Worm (Caenorhabditis elegans) whole organism, young adult: ENCODE results near the gene msp-50.

Source experiments
- B0035.1 ChIP-seq: sonication (generic microtip); optimal IDR thresholded peaks from 2 replicates; lab custom pipeline; 2016; ENCODE audit warnings: missing genetic modification characterization, mild to moderate bottlenecking, missing compliant biosample characterization, missing genotype, missing genetic modification reagents
- B0261.1 ChIP-seq: sonication (generic microtip); optimal IDR thresholded peaks from 2 replicates; lab custom pipeline; 2016; ENCODE audit warnings: mild to moderate bottlenecking, missing genetic modification characterization, moderate library complexity, missing compliant biosample characterization
- B0336.3 ChIP-seq: fragments of 200-800 bp; sonication (Bioruptor generic); IDR thresholded peaks from 2 replicates; pipeline ENCODE4 v1.3.6; 2022; ENCODE audit warnings: missing genetic modification characterization, missing compliant biosample characterization
- C06A6.2 ChIP-seq: fragments of 200-800 bp; sonication (Bioruptor generic); conservative IDR thresholded peaks from 2 replicates; pipeline ENCODE4 v1.3.6; 2022; ENCODE audit warnings: missing genetic modification characterization, missing compliant biosample characterization
- D2030.7 ChIP-seq: fragments of 200-800 bp; sonication (Bioruptor generic); IDR thresholded peaks from 2 replicates; pipeline ENCODE4 v1.3.6; 2022; ENCODE audit warnings: missing genetic modification reagents, missing genetic modification characterization, missing compliant biosample characterization
- Y53F4B.3 ChIP-seq: fragments of 200-800 bp; sonication (Bioruptor generic); IDR thresholded peaks from 2 replicates; pipeline ENCODE4 v1.3.6; 2022; ENCODE audit warnings: missing genetic modification reagents, missing genetic modification characterization, missing compliant biosample characterization
- Y79H2A.3 ChIP-seq: fragments of 200-800 bp; sonication (Bioruptor generic); conservative IDR thresholded peaks from 2 replicates; pipeline ENCODE4 v1.3.6; 2022; ENCODE audit warnings: missing genetic modification reagents, missing genetic modification characterization, missing compliant biosample characterization
- ZK185.1 ChIP-seq: sonication (generic microtip); optimal IDR thresholded peaks from 2 replicates; lab custom pipeline; 2016; ENCODE audit warnings: mild to moderate bottlenecking, missing genetic modification characterization, missing compliant biosample characterization; ENCODE audit not compliant: poor library complexity, severe bottlenecking
- attf-5 ChIP-seq: fragments of 200-800 bp; sonication (Bioruptor generic); optimal IDR thresholded peaks from 2 replicates; lab custom pipeline; 2018; ENCODE audit warnings: mild to moderate bottlenecking, missing genetic modification characterization, missing compliant biosample characterization
- attf-6 ChIP-seq: fragments of 200-800 bp; sonication (Bioruptor generic); IDR thresholded peaks from 2 replicates; pipeline ENCODE4 v1.3.6; 2022; ENCODE audit warnings: missing genetic modification reagents, missing genetic modification characterization, missing compliant biosample characterization
- ccch-3 ChIP-seq: fragments of 200-800 bp; sonication (Bioruptor generic); optimal IDR thresholded peaks from 2 replicates; lab custom pipeline; 2018; ENCODE audit warnings: mild to moderate bottlenecking, missing genetic modification characterization, missing compliant biosample characterization
- ceh-100 ChIP-seq: fragments of 200-800 bp; sonication (Bioruptor generic); IDR thresholded peaks from 2 replicates; pipeline ENCODE4 v1.3.6; 2022; ENCODE audit warnings: missing genetic modification reagents, missing genetic modification characterization, missing compliant biosample characterization
- ceh-27 ChIP-seq: fragments of 200-800 bp; sonication (Bioruptor generic); optimal IDR thresholded peaks from 2 replicates; lab custom pipeline; 2018; ENCODE audit warnings: mild to moderate bottlenecking, missing genetic modification characterization, moderate library complexity, missing compliant biosample characterization
- ceh-79 ChIP-seq: sonication (generic microtip); optimal IDR thresholded peaks from 2 replicates; lab custom pipeline; 2017; ENCODE audit warnings: mild to moderate bottlenecking, missing genetic modification characterization, missing compliant biosample characterization
- ceh-91 ChIP-seq: fragments of 200-800 bp; sonication (Bioruptor generic); IDR thresholded peaks from 2 replicates; pipeline ENCODE4 v1.3.6; 2022; ENCODE audit warnings: missing genetic modification reagents, missing genetic modification characterization, missing compliant biosample characterization
- die-1 ChIP-seq: sonication (generic microtip); optimal IDR thresholded peaks from 2 replicates; lab custom pipeline; 2016; ENCODE audit warnings: missing genotype, mild to moderate bottlenecking, missing genetic modification characterization, missing compliant biosample characterization
- dox-1 ChIP-seq: fragments of 200-800 bp; sonication (Bioruptor generic); IDR thresholded peaks from 2 replicates; pipeline ENCODE4 v1.3.6; 2022; ENCODE audit warnings: missing genetic modification reagents, missing genetic modification characterization, missing compliant biosample characterization
- dpff-1 ChIP-seq: sonication (generic microtip); optimal IDR thresholded peaks from 2 replicates; lab custom pipeline; 2017; ENCODE audit warnings: mild to moderate bottlenecking, missing genetic modification characterization, missing compliant biosample characterization
- dpl-1 ChIP-seq: fragments of 150-350 bp; optimal IDR thresholded peaks from 2 replicates; lab custom pipeline; 2014; ENCODE audit warnings: missing biosample characterization, missing genetic modification reagents, missing genetic modification characterization
- egl-44 ChIP-seq: fragments of 200-800 bp; sonication (Bioruptor generic); IDR thresholded peaks from 2 replicates; pipeline ENCODE4 v1.3.6; 2022; ENCODE audit warnings: missing genetic modification reagents, missing genetic modification characterization, missing compliant biosample characterization
- ekl-4 ChIP-seq: fragments of 200-800 bp; sonication (Bioruptor generic); IDR thresholded peaks from 2 replicates; pipeline ENCODE4 v1.3.6; 2022; ENCODE audit warnings: missing genetic modification reagents, missing genetic modification characterization, missing compliant biosample characterization
- fkh-3 ChIP-seq: sonication (generic microtip); optimal IDR thresholded peaks from 2 replicates; lab custom pipeline; 2016; ENCODE audit warnings: mild to moderate bottlenecking, missing genetic modification characterization, missing compliant biosample characterization
- him-1 ChIP-seq: sonication (generic microtip); optimal IDR thresholded peaks from 2 replicates; lab custom pipeline; 2016; ENCODE audit warnings: missing genotype, missing genetic modification reagents, missing genetic modification characterization, missing compliant biosample characterization
- hmg-1.2 ChIP-seq: fragments of 200-800 bp; sonication (Bioruptor generic); IDR thresholded peaks from 2 replicates; pipeline ENCODE4 v1.3.6; 2022; ENCODE audit warnings: missing genetic modification reagents, missing genetic modification characterization, missing compliant biosample characterization
- let-607 ChIP-seq, 2 experiments: fragments of 200-800 bp in 1 of 2; sonication (Bioruptor generic) in 1 of 2; sonication (generic microtip) in 1 of 2; optimal IDR thresholded peaks; 2 replicates each; lab custom pipeline; 2016 to 2018; ENCODE audit warnings: mild to moderate bottlenecking in 2 of 2, missing compliant biosample characterization in 2 of 2, missing genetic modification characterization in 2 of 2, moderate library complexity in 2 of 2, missing genotype in 1 of 2
- lin-26 ChIP-seq: fragments of 200-800 bp; sonication (Bioruptor generic); IDR thresholded peaks from 2 replicates; pipeline ENCODE4 v1.3.6; 2022; ENCODE audit warnings: missing genetic modification reagents, missing genetic modification characterization, missing compliant biosample characterization
- lin-40 ChIP-seq: sonication (generic microtip); optimal IDR thresholded peaks from 2 replicates; lab custom pipeline; 2016; ENCODE audit warnings: missing genetic modification characterization, mild to moderate bottlenecking, missing compliant biosample characterization, missing genotype, missing genetic modification reagents
- lsl-1 ChIP-seq: fragments of 200-800 bp; sonication (Bioruptor generic); optimal IDR thresholded peaks from 2 replicates; lab custom pipeline; 2018; ENCODE audit warnings: mild to moderate bottlenecking, missing genetic modification characterization, moderate library complexity, missing compliant biosample characterization
- lsy-27 ChIP-seq: sonication (generic microtip); optimal IDR thresholded peaks from 2 replicates; lab custom pipeline; 2017; ENCODE audit warnings: missing genetic modification characterization, mild to moderate bottlenecking, missing compliant biosample characterization, antibody characterized with exemption, missing genotype, borderline replicate concordance; ENCODE audit not compliant: insufficient read depth
- madf-6 ChIP-seq: fragments of 200-800 bp; sonication (Bioruptor generic); IDR thresholded peaks from 2 replicates; pipeline ENCODE4 v1.3.6; 2022; ENCODE audit warnings: missing genetic modification reagents, missing genetic modification characterization, missing compliant biosample characterization
- mel-28 ChIP-seq: sonication (generic microtip); optimal IDR thresholded peaks from 2 replicates; lab custom pipeline; 2016; ENCODE audit warnings: borderline replicate concordance, mild to moderate bottlenecking, missing genetic modification characterization, missing compliant biosample characterization
- mxl-1 ChIP-seq: sonication (generic microtip); optimal IDR thresholded peaks from 2 replicates; lab custom pipeline; 2016; ENCODE audit warnings: missing genetic modification characterization, missing compliant biosample characterization
- nfya-1 ChIP-seq: sonication (generic microtip); optimal IDR thresholded peaks from 2 replicates; lab custom pipeline; 2017; ENCODE audit warnings: antibody characterized with exemption, missing compliant biosample characterization, missing genetic modification characterization, borderline replicate concordance; ENCODE audit not compliant: insufficient read depth
- nfyb-1 ChIP-seq: fragments of 200-800 bp; sonication (Bioruptor generic); IDR thresholded peaks from 2 replicates; pipeline ENCODE4 v1.3.6; 2022; ENCODE audit warnings: missing genetic modification reagents, missing genetic modification characterization, missing compliant biosample characterization
- nhr-80 ChIP-seq: sonication (generic microtip); optimal IDR thresholded peaks from 2 replicates; lab custom pipeline; 2016; ENCODE audit warnings: missing genetic modification characterization, missing compliant biosample characterization
- nhr-90 ChIP-seq: sonication (generic microtip); optimal IDR thresholded peaks from 2 replicates; lab custom pipeline; 2016; ENCODE audit warnings: missing genotype, mild to moderate bottlenecking, missing genetic modification characterization, missing compliant biosample characterization
- pbrm-1 ChIP-seq: fragments of 200-800 bp; sonication (Bioruptor generic); IDR thresholded peaks from 2 replicates; pipeline ENCODE4 v1.3.6; 2022; ENCODE audit warnings: missing genetic modification reagents, missing genetic modification characterization, missing compliant biosample characterization
- rpc-1 ChIP-seq, 2 experiments: fragments of 150-350 bp in 1 of 2; sonication (generic microtip) in 1 of 2; optimal IDR thresholded peaks; 2 replicates each; lab custom pipeline; 2014 to 2018; ENCODE audit warnings: missing biosample characterization in 1 of 2, missing genetic modification characterization in 1 of 2, missing genetic modification reagents in 1 of 2, missing genotype in 1 of 2
- sea-2 ChIP-seq: fragments of 200-800 bp; sonication (Bioruptor generic); IDR thresholded peaks from 2 replicates; pipeline ENCODE4 v1.3.6; 2022; ENCODE audit warnings: missing genetic modification characterization, missing compliant biosample characterization
- snpc-3.4 ChIP-seq: sonication (generic microtip); optimal IDR thresholded peaks from 2 replicates; lab custom pipeline; 2017; ENCODE audit warnings: missing genetic modification characterization, mild to moderate bottlenecking, missing compliant biosample characterization, antibody characterized with exemption, moderate library complexity, missing genotype, missing genetic modification reagents
- tbp1 ChIP-seq: fragments of 200-800 bp; sonication (Bioruptor generic); optimal IDR thresholded peaks from 2 replicates; lab custom pipeline; 2018; ENCODE audit warnings: mild to moderate bottlenecking, missing genetic modification characterization, missing compliant biosample characterization
- unc-62 ChIP-seq: fragments of 150-350 bp; optimal IDR thresholded peaks from 2 replicates; lab custom pipeline; 2014; ENCODE audit warnings: missing biosample characterization, missing genetic modification reagents, missing genetic modification characterization
- ztf-18 ChIP-seq: sonication (generic microtip); optimal IDR thresholded peaks from 2 replicates; lab custom pipeline; 2016; ENCODE audit warnings: missing genotype, mild to moderate bottlenecking, missing genetic modification characterization, missing compliant biosample characterization
- ztf-25 ChIP-seq: fragments of 200-800 bp; sonication (Bioruptor generic); IDR thresholded peaks from 2 replicates; pipeline ENCODE4 v1.3.6; 2022; ENCODE audit warnings: missing genetic modification reagents, missing genetic modification characterization, missing compliant biosample characterization
- ztf-28 ChIP-seq: fragments of 200-800 bp; sonication (Bioruptor generic); IDR thresholded peaks from 2 replicates; pipeline ENCODE4 v1.3.6; 2022; ENCODE audit warnings: missing genetic modification reagents, missing genetic modification characterization, missing compliant biosample characterization

The msp-50 gene

DNA sequence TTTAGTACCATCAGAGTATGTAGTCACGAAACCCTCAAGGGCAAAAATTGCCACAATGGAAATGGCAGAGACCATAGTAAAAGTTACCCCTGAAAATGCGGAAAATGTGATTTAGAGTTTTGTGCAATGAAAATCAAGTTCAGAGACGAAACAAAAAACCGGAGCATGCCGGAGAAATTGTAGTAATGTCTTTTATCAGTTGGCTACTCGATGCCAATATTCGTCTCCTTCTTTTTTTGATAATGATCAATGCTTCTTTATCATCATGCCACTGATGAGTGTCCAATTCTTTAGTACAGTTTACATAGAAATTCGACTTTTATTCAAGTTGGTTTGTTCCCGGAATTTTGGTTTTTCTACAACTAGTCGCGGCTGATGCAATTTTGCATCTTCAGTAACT, 36.2 kb downstream of the msp-50 start, which contains the start of gene pho-1:
pho-1 (minus strand) TSS at position 89 of the 400 bp plus-strand sequence.
- TF ChIP-seq dpl-1 (no peak), nhr-80 (tag; lab: Kevin White, UChicago) (peak; percentile 66)

DNA sequence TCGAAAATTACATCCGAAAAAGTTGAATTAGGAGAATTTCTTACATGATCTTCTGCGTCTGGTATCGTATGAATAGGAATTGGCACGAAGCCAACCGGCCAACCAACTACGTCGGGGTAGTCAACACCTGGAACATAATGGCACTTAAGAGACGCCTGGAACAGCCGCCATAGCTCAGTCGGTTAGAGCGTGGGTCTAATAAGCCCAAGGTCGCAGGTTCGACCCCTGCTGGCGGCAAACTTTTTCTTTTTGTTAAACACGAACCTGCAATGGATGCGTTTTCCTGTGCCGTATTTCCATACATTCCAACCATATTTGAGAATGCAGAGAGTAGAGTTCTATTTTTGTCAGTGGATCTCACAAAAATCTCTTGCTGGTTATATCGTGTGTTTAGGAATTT, 38.1 kb downstream of the msp-50 start:
- TF ChIP-seq ztf-28 (GFP tag; lab: Robert Waterston, UW) = 0 out of 2 replicates have a peak, but pooled peaks have one; percentile 24
- no peak for TF ChIP-seq lsy-27 (tag; lab: Kevin White, UChicago)
- TF ChIP-seq Y79H2A.3 (GFP tag; lab: Robert Waterston, UW) = 0 out of 2 replicates have a peak, but pooled peaks have one; percentile 28
- no peak for TF ChIP-seq sea-2 (GFP tag; lab: Robert Waterston, UW)
- no peak for TF ChIP-seq mxl-1
- TF ChIP-seq tbp1 (GFP tag; lab: Kevin White, UChicago) = peak; percentile 93
- peak; percentile 52; the same call in 1 of the 2 replicates for TF ChIP-seq madf-6 (GFP tag; lab: Robert Waterston, UW)
- TF ChIP-seq ccch-3 (GFP tag; lab: Kevin White, UChicago) = no peak
- no peak for TF ChIP-seq lin-40 (tag; lab: Kevin White, UChicago)
- TF ChIP-seq ceh-91 (GFP tag; lab: Robert Waterston, UW) = no peak
- TF ChIP-seq unc-62 (GFP tag; lab: Kevin White, UChicago) = no peak
- no peak for TF ChIP-seq attf-6 (GFP tag; lab: Robert Waterston, UW)
- peak; percentile 66; the same call in 1 of the 2 replicates for TF ChIP-seq lin-26
- peak; percentile 36 for TF ChIP-seq attf-5 (GFP tag; lab: Kevin White, UChicago)
- no peak for TF ChIP-seq ceh-79 (tag; lab: Kevin White, UChicago)
- peak; percentile 64; the same call in 1 of the 2 replicates for TF ChIP-seq ztf-25 (GFP tag; lab: Robert Waterston, UW)
- no peak for TF ChIP-seq C06A6.2 (GFP tag; lab: Robert Waterston, UW)
- TF ChIP-seq dox-1 = peak; percentile 64; the same call in 1 of the 2 replicates
- peak; percentile 54 for TF ChIP-seq D2030.7 (GFP tag; lab: Robert Waterston, UW)
- TF ChIP-seq egl-44 = no peak
- peak; percentile 4 for TF ChIP-seq ztf-18 (tag; lab: Kevin White, UChicago)
- no peak for TF ChIP-seq nfya-1
- peak; percentile 78 for TF ChIP-seq pbrm-1 (GFP tag; lab: Robert Waterston, UW)
- TF ChIP-seq snpc-3.4 (tag; lab: Kevin White, UChicago) = peak; percentile 4
- peak; percentile 18 for TF ChIP-seq nhr-80 (tag; lab: Kevin White, UChicago)
- TF ChIP-seq dpl-1 = no peak
- TF ChIP-seq ZK185.1 (tag; lab: Kevin White, UChicago) = peak; percentile 46
- TF ChIP-seq Y53F4B.3 (GFP tag; lab: Robert Waterston, UW) = no peak
- no peak for TF ChIP-seq mel-28
- TF ChIP-seq him-1 (tag; lab: Kevin White, UChicago) = peak; percentile 70
- TF ChIP-seq hmg-1.2 (GFP tag; lab: Robert Waterston, UW) = peak; percentile 59
- peak; percentile 80 for TF ChIP-seq nfyb-1 (GFP tag; lab: Robert Waterston, UW)
- peak; percentile 82 for TF ChIP-seq B0261.1
- no peak for TF ChIP-seq B0035.1 (tag; lab: Kevin White, UChicago)
- TF ChIP-seq dpff-1 (tag; lab: Kevin White, UChicago) = no peak
- no peak for TF ChIP-seq let-607 (tag; optimal IDR thresholded peaks at IDR 0.05; lab: Kevin White, UChicago)
- peak; percentile 29; the same call in 1 of the 2 replicates for TF ChIP-seq ceh-100
- TF ChIP-seq fkh-3 = no peak
- no peak for TF ChIP-seq B0336.3 (GFP tag; lab: Robert Waterston, UW)
- TF ChIP-seq ceh-27 = peak; percentile 0
- TF ChIP-seq nhr-90 (tag; lab: Kevin White, UChicago) = peak; percentile 1
- TF ChIP-seq ekl-4 (GFP tag; lab: Robert Waterston, UW) = peak; percentile 53; the same call in 1 of the 2 replicates
- peak; percentile 31 for TF ChIP-seq lsl-1 (GFP tag; lab: Kevin White, UChicago)
- TF ChIP-seq rpc-1 (optimal IDR thresholded peaks at IDR 0.05; lab: Kevin White, UChicago) = peak; percentile 61
- peak; percentile 75 for TF ChIP-seq rpc-1 (tag; optimal IDR thresholded peaks at IDR 0.05; lab: Kevin White, UChicago)
- TF ChIP-seq die-1 = peak; percentile 33
